Fruit fly (Drosophila melanogaster): ENCODE results near the gene sro.

DNA sequence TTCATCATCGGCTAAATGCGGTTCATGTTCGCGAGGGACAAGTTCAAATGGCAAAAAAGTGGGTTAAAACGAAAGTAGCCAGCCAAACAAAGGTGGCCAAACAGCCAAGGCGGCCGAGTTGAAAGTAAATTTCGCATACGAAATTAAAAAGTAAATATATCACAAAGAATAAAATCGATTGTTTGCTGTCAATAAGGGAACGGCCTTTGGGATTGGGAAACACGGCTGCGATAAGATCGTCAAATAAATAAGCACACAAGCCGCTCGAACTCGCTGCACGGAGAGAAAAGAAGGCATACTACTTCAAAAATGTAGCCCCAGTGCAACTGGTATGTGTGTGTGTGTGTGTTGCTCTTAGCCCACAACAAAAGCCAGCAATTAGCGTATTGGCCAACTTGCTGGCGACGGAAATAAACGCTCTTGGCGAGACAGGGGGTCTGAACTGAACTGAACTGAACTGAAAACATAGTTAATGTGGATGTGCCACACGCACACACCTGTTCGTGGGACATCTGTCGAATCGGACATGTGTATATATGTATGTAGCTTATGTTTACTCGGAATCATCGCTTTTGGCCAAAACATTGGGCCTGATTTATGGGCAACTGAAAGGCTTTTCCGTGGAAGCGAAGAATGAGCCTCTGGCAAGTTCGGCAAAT lies 6.4 kb upstream of the sro start:
- TF ChIP-seq psq (optimal IDR thresholded peaks at IDR 0.05) = no peak
- TF ChIP-seq insv (optimal IDR thresholded peaks at IDR 0.05) = no peak
- TF ChIP-seq Sin3A (optimal IDR thresholded peaks at IDR 0.05) = no peak

Measured in Kc167 (cell line).